Fruit fly (Drosophila melanogaster): ENCODE results near the gene RhoGAP71E.
A peak's percentile ranks its signal among the peaks of the same experiment; 100 is the strongest.

The RhoGAP71E gene

dm6 chr3L:15566484-15566955 lies 22.1 kb upstream of the RhoGAP71E start (continued):
- TF ChIP-seq Lhr (GFP tag; optimal IDR thresholded peaks at IDR 0.05) (peak; percentile 8), Ptx1 (GFP tag; IDR thresholded peaks at IDR 0.05) (no peak), hkb (optimal IDR thresholded peaks at IDR 0.05) (no peak), hkb (GFP tag; IDR thresholded peaks at IDR 0.05) (peak; percentile 59), pfk (GFP tag; optimal IDR thresholded peaks at IDR 0.05) (peak; percentile 89), CrebB (tag; optimal IDR thresholded peaks at IDR 0.05) (peak; percentile 90), Hmr (GFP tag; optimal IDR thresholded peaks at IDR 0.05) (peak; percentile 91), cas (GFP tag; IDR thresholded peaks at IDR 0.05) (no peak), CG3163 (GFP tag; optimal IDR thresholded peaks at IDR 0.05) (peak; percentile 19), Rfx (GFP tag; IDR thresholded peaks at IDR 0.05) (peak; percentile 60; the same call in 1 of the 2 replicates), fd3F (GFP tag; optimal IDR thresholded peaks at IDR 0.05) (peak; percentile 66), CG4328 (GFP tag; optimal IDR thresholded peaks at IDR 0.05) (peak; percentile 80), btn (GFP tag; optimal IDR thresholded peaks at IDR 0.05) (peak; percentile 55), PHDP (tag; optimal IDR thresholded peaks at IDR 0.05) (peak; percentile 75), CG11398 (GFP tag; optimal IDR thresholded peaks at IDR 0.05) (peak; percentile 61), psq (GFP tag; optimal IDR thresholded peaks at IDR 0.05) (peak; percentile 37), grn (GFP tag; optimal IDR thresholded peaks at IDR 0.05) (no peak), Mes4 (GFP tag; optimal IDR thresholded peaks at IDR 0.05) (peak; percentile 75), NFAT (GFP tag; IDR thresholded peaks at IDR 0.05) (peak; percentile 32; the same call in 1 of the 2 replicates), CG18599 (GFP tag; optimal IDR thresholded peaks at IDR 0.05) (peak; percentile 75), CG11696 (GFP tag; IDR thresholded peaks at IDR 0.05) (peak; percentile 52; the same call in 1 of the 2 replicates), ham (GFP tag; IDR thresholded peaks at IDR 0.05) (peak; percentile 44; the same call in 1 of the 2 replicates), ase (GFP tag; IDR thresholded peaks at IDR 0.05) (peak; percentile 30; the same call in 1 of the 3 replicates), ems (GFP tag; optimal IDR thresholded peaks at IDR 0.05) (no peak), CG12236 (GFP tag; optimal IDR thresholded peaks at IDR 0.05) (peak; percentile 25), CG8089 (GFP tag; optimal IDR thresholded peaks at IDR 0.05) (peak; percentile 38), CG10274 (GFP tag; optimal IDR thresholded peaks at IDR 0.05) (peak; percentile 45), chm (GFP tag; IDR thresholded peaks at IDR 0.05) (peak; percentile 73), ERR (GFP tag; optimal IDR thresholded peaks at IDR 0.05) (peak; percentile 7), eyg (GFP tag; optimal IDR thresholded peaks at IDR 0.05) (peak; percentile 58), kah (GFP tag; optimal IDR thresholded peaks at IDR 0.05) (peak; percentile 70), CG13296 (GFP tag; optimal IDR thresholded peaks at IDR 0.05) (peak; percentile 92), CG17829 (tag; optimal IDR thresholded peaks at IDR 0.05) (peak; percentile 21), CG33213 (GFP tag; optimal IDR thresholded peaks at IDR 0.05) (peak; percentile 67), trem (tag; optimal IDR thresholded peaks at IDR 0.05) (no peak), CG16779 (GFP tag; IDR thresholded peaks at IDR 0.05) (peak; percentile 22; the same call in 1 of the 2 replicates), dmrt99B (tag; optimal IDR thresholded peaks at IDR 0.05) (no peak), gsb (GFP tag; IDR thresholded peaks at IDR 0.05) (peak; percentile 65; the same call in 1 of the 2 replicates), CG2199 (GFP tag; IDR thresholded peaks at IDR 0.05) (peak; percentile 91), CG10147 (GFP tag; optimal IDR thresholded peaks at IDR 0.05) (no peak), gro (GFP tag; optimal IDR thresholded peaks at IDR 0.05) (peak; percentile 60), CG6765 (GFP tag; optimal IDR thresholded peaks at IDR 0.05) (peak; percentile 87), Doc3 (GFP tag; IDR thresholded peaks at IDR 0.05; ENCODE audit: partially characterized antibody) (no peak), CG3847 (GFP tag; IDR thresholded peaks at IDR 0.05) (peak; percentile 47), Opbp (GFP tag; IDR thresholded peaks at IDR 0.05; ENCODE audit: partially characterized antibody) (no peak), ap (GFP tag; IDR thresholded peaks at IDR 0.05) (no peak), fu2 (GFP tag; optimal IDR thresholded peaks at IDR 0.05) (peak; percentile 20), kni (GFP tag; optimal IDR thresholded peaks at IDR 0.05) (peak; percentile 85), stc (GFP tag; IDR thresholded peaks at IDR 0.05) (0 out of 2 replicates have a peak, but pooled peaks have one; percentile 17), CG15011 (GFP tag; optimal IDR thresholded peaks at IDR 0.05) (peak; percentile 74), CG10321 (GFP tag; IDR thresholded peaks at IDR 0.05) (0 out of 2 replicates have a peak, but pooled peaks have one; percentile 22)

Data from whole organism, embryonic.